Fruit fly (Drosophila melanogaster): ENCODE measurements around the gene Prx2.

Prx2 gene

DNA sequence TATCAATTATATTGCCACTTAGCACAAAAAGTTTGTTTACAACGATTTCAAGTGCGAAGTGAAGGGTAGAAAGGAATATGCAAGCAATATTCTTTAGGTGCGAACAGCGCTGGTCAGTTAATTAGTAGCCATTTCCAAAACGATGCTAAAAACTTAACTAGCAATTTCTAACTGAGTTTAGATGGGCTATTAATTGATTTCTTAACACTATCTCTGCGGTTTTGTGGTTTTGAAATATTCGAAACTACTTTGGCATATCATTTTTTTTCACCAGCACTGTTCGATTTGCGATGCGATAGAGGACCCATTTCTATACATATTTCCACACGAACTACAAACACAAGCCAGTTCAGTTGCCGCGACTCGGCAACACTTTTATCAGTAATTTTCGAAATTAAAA, 46.9 kb downstream of the Prx2 start (continued):
- TF ChIP-seq fd59A (GFP tag; optimal IDR thresholded peaks at IDR 0.05) (peak; percentile 32), CG6163 (GFP tag; IDR thresholded peaks at IDR 0.05) (peak; percentile 68), CG8632 (GFP tag; optimal IDR thresholded peaks at IDR 0.05) (peak; percentile 52), Hr38 (GFP tag; optimal IDR thresholded peaks at IDR 0.05) (no peak), Sox102F (GFP tag; optimal IDR thresholded peaks at IDR 0.05) (no peak), CG8319 (GFP tag; optimal IDR thresholded peaks at IDR 0.05) (peak; percentile 14), CG15336 (GFP tag; IDR thresholded peaks at IDR 0.05) (peak; percentile 52), acj6 (GFP tag; optimal IDR thresholded peaks at IDR 0.05) (peak; percentile 67), Met (GFP tag; optimal IDR thresholded peaks at IDR 0.05) (peak; percentile 47), net (GFP tag; optimal IDR thresholded peaks at IDR 0.05) (peak; percentile 57), fkh (GFP tag; optimal IDR thresholded peaks at IDR 0.05) (no peak), salr (GFP tag; optimal IDR thresholded peaks at IDR 0.05) (peak in 1 of 2 experiments; percentile 15), CG34406 (GFP tag; optimal IDR thresholded peaks at IDR 0.05) (peak; percentile 22), Sox14 (GFP tag; optimal IDR thresholded peaks at IDR 0.05) (peak; percentile 44), CG6854 (GFP tag; optimal IDR thresholded peaks at IDR 0.05) (no peak), dac (GFP tag; optimal IDR thresholded peaks at IDR 0.05) (peak; percentile 14), Gug (GFP tag; IDR thresholded peaks at IDR 0.05) (peak; percentile 48; the same call in 1 of the 2 replicates), achi (GFP tag; optimal IDR thresholded peaks at IDR 0.05) (peak; percentile 58), Blimp-1 (GFP tag; optimal IDR thresholded peaks at IDR 0.05) (no peak), CG6808 (GFP tag; optimal IDR thresholded peaks at IDR 0.05) (peak; percentile 5), Smox (GFP tag; optimal IDR thresholded peaks at IDR 0.05) (peak; percentile 37), Eip75B (GFP tag; optimal IDR thresholded peaks at IDR 0.05) (peak; percentile 51), fd85E (GFP tag; optimal IDR thresholded peaks at IDR 0.05) (no peak), OdsH (GFP tag; optimal IDR thresholded peaks at IDR 0.05) (peak; percentile 52), CG11294 (GFP tag; IDR thresholded peaks at IDR 0.05) (no peak), CG6276 (GFP tag; optimal IDR thresholded peaks at IDR 0.05) (peak; percentile 34), cyc (GFP tag; optimal IDR thresholded peaks at IDR 0.05) (peak; percentile 12), CG10669 (GFP tag; optimal IDR thresholded peaks at IDR 0.05) (peak; percentile 61), Ets96B (tag; optimal IDR thresholded peaks at IDR 0.05) (peak; percentile 47), CG6792 (GFP tag; optimal IDR thresholded peaks at IDR 0.05) (peak; percentile 36), CG11762 (GFP tag; optimal IDR thresholded peaks at IDR 0.05; ENCODE audit: insufficient read depth) (peak; percentile 15), spab (GFP tag; optimal IDR thresholded peaks at IDR 0.05) (peak; percentile 32)
